Comparison of ENCODE assay signal across 4 fruit fly cellular contexts in genomic region chr3L:3634107-3634737, dm6.
TF ChIP-seq lines count a peak whose summit lies in the region.

No protein-coding gene starts in this region.

- TF ChIP-seq CTCF in whole organism, embryonic (GFP tag; optimal IDR thresholded peaks at IDR 0.05; lab: Kevin White, UChicago): no peak

TF ChIP-seq in whole organism, embryonic, 481 proteins besides CTCF, POLR2A, EP300 and RAD21 (continues in another document):
- TF ChIP-seq CG6683 (GFP tag; optimal IDR thresholded peaks at IDR 0.05; lab: Kevin White, UChicago): peak; percentile 13
- TF ChIP-seq CG17829 (tag; optimal IDR thresholded peaks at IDR 0.05; lab: Kevin White, UChicago): peak; percentile 86
- TF ChIP-seq CG12299 (tag; optimal IDR thresholded peaks at IDR 0.05; lab: Kevin White, UChicago): peak; percentile 49
- TF ChIP-seq CG10959 (GFP tag; IDR thresholded peaks at IDR 0.05; lab: Robert Waterston, UW): no peak
- TF ChIP-seq CG30403 (GFP tag; optimal IDR thresholded peaks at IDR 0.05; lab: Kevin White, UChicago): peak; percentile 49
- TF ChIP-seq ash1 (GFP tag; optimal IDR thresholded peaks at IDR 0.05; lab: Kevin White, UChicago): no peak
- TF ChIP-seq cwo (GFP tag; optimal IDR thresholded peaks at IDR 0.05; lab: Kevin White, UChicago): peak; percentile 29
- no peak for TF ChIP-seq Lim3 (GFP tag; IDR thresholded peaks at IDR 0.05; lab: Robert Waterston, UW)
- TF ChIP-seq Sin3A (optimal IDR thresholded peaks at IDR 0.05; lab: Kevin White, UChicago): no peak
- TF ChIP-seq CG3995 (GFP tag; optimal IDR thresholded peaks at IDR 0.05; lab: Kevin White, UChicago): no peak
- peak; percentile 47; the same call in 1 of the 2 replicates for TF ChIP-seq CG4360 (GFP tag; IDR thresholded peaks at IDR 0.05; lab: Robert Waterston, UW)
- TF ChIP-seq CG33213 (GFP tag; optimal IDR thresholded peaks at IDR 0.05; lab: Kevin White, UChicago): no peak
- peak; percentile 60 for TF ChIP-seq kah (GFP tag; optimal IDR thresholded peaks at IDR 0.05; lab: Kevin White, UChicago)
- TF ChIP-seq Dref (GFP tag; IDR thresholded peaks at IDR 0.05; lab: Robert Waterston, UW): no peak
- no peak for TF ChIP-seq bowl (GFP tag; IDR thresholded peaks at IDR 0.05; lab: Robert Waterston, UW)
- TF ChIP-seq CG1647 (GFP tag; optimal IDR thresholded peaks at IDR 0.05; lab: Kevin White, UChicago): no peak
- no peak for TF ChIP-seq ssp (GFP tag; IDR thresholded peaks at IDR 0.05; lab: Robert Waterston, UW)
- TF ChIP-seq esg (GFP tag; conservative IDR thresholded peaks at IDR 0.05; lab: Robert Waterston, UW): peak; percentile 46; the same call in 1 of the 2 replicates
- TF ChIP-seq CG2129 (GFP tag; IDR thresholded peaks at IDR 0.05; lab: Robert Waterston, UW; ENCODE audit: partially characterized antibody): no peak
- TF ChIP-seq CG34376 (GFP tag; optimal IDR thresholded peaks at IDR 0.05; lab: Kevin White, UChicago): no peak
- no peak for TF ChIP-seq h (optimal IDR thresholded peaks at IDR 0.05; lab: Kevin White, UChicago)
- TF ChIP-seq CG12071 (GFP tag; optimal IDR thresholded peaks at IDR 0.05; lab: Kevin White, UChicago): no peak
- peak; percentile 63 for TF ChIP-seq croc (GFP tag; conservative IDR thresholded peaks at IDR 0.05; lab: Robert Waterston, UW)

TF ChIP-seq in whole organism, prepupa, 60 proteins besides CTCF, POLR2A, EP300 and RAD21 (continues in another document):
- TF ChIP-seq CG6276 (GFP tag; optimal IDR thresholded peaks at IDR 0.05; lab: Kevin White, UChicago): peak; percentile 79
- peak; percentile 65 for TF ChIP-seq CG34406 (GFP tag; optimal IDR thresholded peaks at IDR 0.05; lab: Kevin White, UChicago)
- TF ChIP-seq Sox102F (GFP tag; optimal IDR thresholded peaks at IDR 0.05; lab: Kevin White, UChicago): peak; percentile 45
- peak; percentile 65 for TF ChIP-seq CG6792 (GFP tag; optimal IDR thresholded peaks at IDR 0.05; lab: Kevin White, UChicago)
- peak; percentile 45 for TF ChIP-seq topi (GFP tag; optimal IDR thresholded peaks at IDR 0.05; lab: Kevin White, UChicago)
- peak; percentile 55 for TF ChIP-seq Hr4 (GFP tag; optimal IDR thresholded peaks at IDR 0.05; lab: Kevin White, UChicago)
- TF ChIP-seq CG9139 (GFP tag; optimal IDR thresholded peaks at IDR 0.05; lab: Kevin White, UChicago): peak; percentile 32
- TF ChIP-seq svp (GFP tag; lab: Kevin White, UChicago): peak; percentile 71
- TF ChIP-seq Met (GFP tag; optimal IDR thresholded peaks at IDR 0.05; lab: Kevin White, UChicago): peak; percentile 47
- TF ChIP-seq vri (GFP tag; optimal IDR thresholded peaks at IDR 0.05; lab: Kevin White, UChicago): peak; percentile 17
- TF ChIP-seq acj6 (GFP tag; optimal IDR thresholded peaks at IDR 0.05; lab: Kevin White, UChicago): peak; percentile 33
- peak; percentile 82; the same call in 2 of the 3 replicates for TF ChIP-seq eg (GFP tag; IDR thresholded peaks at IDR 0.05; lab: Robert Waterston, UW)
- peak; percentile 93 for TF ChIP-seq Eip78C (GFP tag; lab: Kevin White, UChicago)
- peak; percentile 26 for TF ChIP-seq CG7368 (GFP tag; optimal IDR thresholded peaks at IDR 0.05; lab: Kevin White, UChicago)
- TF ChIP-seq Blimp-1 (GFP tag; optimal IDR thresholded peaks at IDR 0.05; lab: Kevin White, UChicago): peak; percentile 71
- no peak for TF ChIP-seq Sox14 (GFP tag; optimal IDR thresholded peaks at IDR 0.05; lab: Kevin White, UChicago)
- TF ChIP-seq CG16779 (tag; optimal IDR thresholded peaks at IDR 0.05; lab: Kevin White, UChicago): peak; percentile 62
- peak; percentile 86 for TF ChIP-seq CG8119 (GFP tag; IDR thresholded peaks at IDR 0.05; lab: Robert Waterston, UW)
- TF ChIP-seq cyc (GFP tag; optimal IDR thresholded peaks at IDR 0.05; lab: Kevin White, UChicago): peak; percentile 7
- TF ChIP-seq CG32006 (GFP tag; optimal IDR thresholded peaks at IDR 0.05; lab: Kevin White, UChicago): peak; percentile 70
- TF ChIP-seq CG10669 (GFP tag; optimal IDR thresholded peaks at IDR 0.05; lab: Kevin White, UChicago): peak; percentile 73
- TF ChIP-seq pdm3 (GFP tag; optimal IDR thresholded peaks at IDR 0.05; lab: Kevin White, UChicago): peak; percentile 41
- peak; percentile 57 for TF ChIP-seq CG10631 (GFP tag; optimal IDR thresholded peaks at IDR 0.05; lab: Kevin White, UChicago)
- TF ChIP-seq CG4318 (GFP tag; optimal IDR thresholded peaks at IDR 0.05; lab: Kevin White, UChicago): peak; percentile 34

TF ChIP-seq in whole organism, pupa, 21 proteins besides CTCF, POLR2A, EP300 and RAD21:
- TF ChIP-seq CG13204 (GFP tag; optimal IDR thresholded peaks at IDR 0.05; lab: Kevin White, UChicago): peak; percentile 37
- TF ChIP-seq CG15710 (tag; optimal IDR thresholded peaks at IDR 0.05; lab: Kevin White, UChicago): peak; percentile 66
- peak; percentile 69 for TF ChIP-seq CG9948 (tag; optimal IDR thresholded peaks at IDR 0.05; lab: Kevin White, UChicago)
- peak; percentile 42 for TF ChIP-seq Snoo (tag; optimal IDR thresholded peaks at IDR 0.05; lab: Kevin White, UChicago)
- TF ChIP-seq CG12605 (GFP tag; IDR thresholded peaks at IDR 0.05; lab: Robert Waterston, UW): peak; percentile 58
- peak; percentile 53 for TF ChIP-seq Ets98B (GFP tag; IDR thresholded peaks at IDR 0.05; lab: Robert Waterston, UW)
- peak; percentile 82 for TF ChIP-seq CG14655 (GFP tag; optimal IDR thresholded peaks at IDR 0.05; lab: Kevin White, UChicago)
- TF ChIP-seq D1 (tag; optimal IDR thresholded peaks at IDR 0.05; lab: Kevin White, UChicago): no peak
- no peak for TF ChIP-seq rn (GFP tag; IDR thresholded peaks at IDR 0.05; lab: Robert Waterston, UW)
- TF ChIP-seq CG8301 (tag; optimal IDR thresholded peaks at IDR 0.05; lab: Kevin White, UChicago): peak; percentile 74
- peak; percentile 73 for TF ChIP-seq CG32121 (GFP tag; IDR thresholded peaks at IDR 0.05; lab: Robert Waterston, UW)
- no peak for TF ChIP-seq gl (tag; optimal IDR thresholded peaks at IDR 0.05; lab: Kevin White, UChicago)
- TF ChIP-seq CG10348 (GFP tag; IDR thresholded peaks at IDR 0.05; lab: Robert Waterston, UW): no peak
- peak; percentile 78 for TF ChIP-seq Pif1B (GFP tag; optimal IDR thresholded peaks at IDR 0.05; lab: Kevin White, UChicago)
- peak; percentile 46 for TF ChIP-seq CG34367 (tag; optimal IDR thresholded peaks at IDR 0.05; lab: Kevin White, UChicago)
- peak; percentile 9 for TF ChIP-seq EcR (GFP tag; optimal IDR thresholded peaks at IDR 0.05; lab: Kevin White, UChicago)
- TF ChIP-seq CG4496 (GFP tag; IDR thresholded peaks at IDR 0.05; lab: Robert Waterston, UW): peak; percentile 72
- TF ChIP-seq CG17806 (tag; optimal IDR thresholded peaks at IDR 0.05; lab: Kevin White, UChicago): peak; percentile 82
- peak; percentile 66; the same call in 1 of the 3 replicates for TF ChIP-seq fd96Ca (GFP tag; IDR thresholded peaks at IDR 0.05; lab: Robert Waterston, UW)
- TF ChIP-seq CG8159 (tag; optimal IDR thresholded peaks at IDR 0.05; lab: Kevin White, UChicago): peak; percentile 83
- peak; percentile 59 for TF ChIP-seq Pif1A (GFP tag; optimal IDR thresholded peaks at IDR 0.05; lab: Kevin White, UChicago)

TF ChIP-seq in whole organism, wandering third instar larva, 38 proteins besides CTCF, POLR2A, EP300 and RAD21:
- TF ChIP-seq HLH106 (tag; optimal IDR thresholded peaks at IDR 0.05; lab: Kevin White, UChicago): peak; percentile 59
- no peak for TF ChIP-seq usp (GFP tag; optimal IDR thresholded peaks at IDR 0.05; lab: Kevin White, UChicago)
- no peak for TF ChIP-seq tai (GFP tag; optimal IDR thresholded peaks at IDR 0.05; lab: Kevin White, UChicago)
- TF ChIP-seq h (GFP tag; optimal IDR thresholded peaks at IDR 0.05; lab: Kevin White, UChicago): peak; percentile 45
- TF ChIP-seq Hr78 (GFP tag; optimal IDR thresholded peaks at IDR 0.05; lab: Kevin White, UChicago): no peak
- peak; percentile 23 for TF ChIP-seq psq (GFP tag; optimal IDR thresholded peaks at IDR 0.05; lab: Kevin White, UChicago)
- no peak for TF ChIP-seq Dfd (GFP tag; optimal IDR thresholded peaks at IDR 0.05; lab: Kevin White, UChicago)
- TF ChIP-seq brk (GFP tag; optimal IDR thresholded peaks at IDR 0.05; lab: Kevin White, UChicago): peak; percentile 13
- peak in 1 of 2 experiments; percentile 54 for TF ChIP-seq foxo (GFP tag; optimal IDR thresholded peaks at IDR 0.05; lab: Kevin White, UChicago)
- TF ChIP-seq N (GFP tag; optimal IDR thresholded peaks at IDR 0.05; lab: Kevin White, UChicago): no peak
- TF ChIP-seq sage (GFP tag; optimal IDR thresholded peaks at IDR 0.05; lab: Kevin White, UChicago): no peak
- TF ChIP-seq GATAd (GFP tag; optimal IDR thresholded peaks at IDR 0.05; lab: Kevin White, UChicago): no peak
- TF ChIP-seq sv (GFP tag; optimal IDR thresholded peaks at IDR 0.05; lab: Kevin White, UChicago): no peak
- no peak for TF ChIP-seq Vsx2 (GFP tag; optimal IDR thresholded peaks at IDR 0.05; lab: Kevin White, UChicago; ENCODE audit: partially characterized antibody)
- TF ChIP-seq Sp1 (GFP tag; optimal IDR thresholded peaks at IDR 0.05; lab: Kevin White, UChicago): peak; percentile 52
- TF ChIP-seq dmrt93B (GFP tag; optimal IDR thresholded peaks at IDR 0.05; lab: Kevin White, UChicago): peak; percentile 20
- no peak for TF ChIP-seq Dif (GFP tag; optimal IDR thresholded peaks at IDR 0.05; lab: Kevin White, UChicago; ENCODE audit: partially characterized antibody)
- TF ChIP-seq fru (GFP tag; optimal IDR thresholded peaks at IDR 0.05; lab: Kevin White, UChicago): peak; percentile 29
- TF ChIP-seq rgr (GFP tag; optimal IDR thresholded peaks at IDR 0.05; lab: Kevin White, UChicago): peak; percentile 28
- no peak for TF ChIP-seq ey (GFP tag; optimal IDR thresholded peaks at IDR 0.05; lab: Kevin White, UChicago)
- TF ChIP-seq Myc (optimal IDR thresholded peaks at IDR 0.05; lab: Kevin White, UChicago): no peak
- TF ChIP-seq jim (GFP tag; optimal IDR thresholded peaks at IDR 0.05; lab: Kevin White, UChicago): no peak
- TF ChIP-seq dl (GFP tag; optimal IDR thresholded peaks at IDR 0.05; lab: Kevin White, UChicago; ENCODE audit: insufficient read depth in 1 of 2, partially characterized antibody in 2 of 2): no peak
- peak; percentile 0 for TF ChIP-seq Hnf4 (GFP tag; optimal IDR thresholded peaks at IDR 0.05; lab: Kevin White, UChicago)
- no peak for TF ChIP-seq CG32264 (GFP tag; optimal IDR thresholded peaks at IDR 0.05; lab: Kevin White, UChicago)
- TF ChIP-seq pan (optimal IDR thresholded peaks at IDR 0.05; lab: Kevin White, UChicago): no peak
- TF ChIP-seq OdsH (GFP tag; optimal IDR thresholded peaks at IDR 0.05; lab: Kevin White, UChicago): peak; percentile 14
- no peak for TF ChIP-seq lola (GFP tag; optimal IDR thresholded peaks at IDR 0.05; lab: Kevin White, UChicago)
- TF ChIP-seq Jra (GFP tag; optimal IDR thresholded peaks at IDR 0.05; lab: Kevin White, UChicago): no peak
TF ChIP-seq in whole organism, wandering third instar larva: peak in this region for 11.

Comparison
In these comparisons a context has a peak if more than half of its experiments do, and no peak if none do; other contexts are left out.
1. Of the 7 proteins assayed by ChIP-seq in both whole organism, embryonic and whole organism, prepupa: peak only in whole organism, embryonic: none; only in whole organism, prepupa: CG16779, CG6854 and Lpt; in both: Blimp-1 and Sox102F; in neither: 2.